Worm (Caenorhabditis elegans) whole organism, L4/young adult: Measurements from ENCODE around the gene nas-39.

Experiments
- W03F9.2 ChIP-seq: fragments of 150-350 bp; optimal IDR thresholded peaks from 2 replicates; lab custom pipeline; 2014; ENCODE audit warnings: missing biosample characterization, missing genetic modification characterization
- dao-5 ChIP-seq: sonication (generic microtip); optimal IDR thresholded peaks from 2 replicates; lab custom pipeline; 2016; ENCODE audit warnings: missing genotype, missing genetic modification characterization, moderate library complexity, missing compliant biosample characterization
- him-1 ChIP-seq: sonication (generic microtip); optimal IDR thresholded peaks from 2 replicates; lab custom pipeline; 2016; ENCODE audit warnings: missing genotype, missing genetic modification reagents, missing genetic modification characterization, missing compliant biosample characterization

- TF ChIP-seq him-1 (tag; lab: Kevin White, UChicago) (no peak), W03F9.2 (no peak), dao-5 (tag; lab: Kevin White, UChicago) (no peak)
Observed at ce11 chrX:16482944-16483343, 26.2 kb downstream of the nas-39 start.
